In genomic region chrX:8154374-8154836, ce11 we compare ENCODE assay signal across 2 worm cellular contexts.
TF ChIP-seq lines count a peak whose summit lies in the region.

No protein-coding gene starts in this region.

TF ChIP-seq in whole organism, L4 larva, 104 proteins besides CTCF, POLR2A, EP300 and RAD21 (continued from another document):
- TF ChIP-seq hlh-30 (tag; optimal IDR thresholded peaks at IDR 0.05; lab: Kevin White, UChicago; ENCODE audit: insufficient read depth) (peak; percentile 86), T26A8.4 (GFP tag; IDR thresholded peaks at IDR 0.05; lab: Robert Waterston, UW) (peak; percentile 72; the same call in 1 of the 2 replicates), D1046.2 (GFP tag; IDR thresholded peaks at IDR 0.05; lab: Robert Waterston, UW) (0 out of 2 replicates have a peak, but pooled peaks have one; percentile 4), duxl-1 (tag; optimal IDR thresholded peaks at IDR 0.05; lab: Kevin White, UChicago; ENCODE audit: poor library complexity) (peak; percentile 34), dve-1 (tag; optimal IDR thresholded peaks at IDR 0.05; lab: Kevin White, UChicago; ENCODE audit: insufficient read depth) (peak; percentile 39)

TF ChIP-seq in whole organism, young adult, 124 proteins besides CTCF, POLR2A, EP300 and RAD21 (continued from another document):
- TF ChIP-seq attf-5 (GFP tag; optimal IDR thresholded peaks at IDR 0.05; lab: Kevin White, UChicago), result peak; percentile 19
- peak; percentile 86 for TF ChIP-seq tbp1 (GFP tag; optimal IDR thresholded peaks at IDR 0.05; lab: Kevin White, UChicago)
- peak; percentile 53 for TF ChIP-seq hmg-1.2 (GFP tag; IDR thresholded peaks at IDR 0.05; lab: Robert Waterston, UW)
- peak; percentile 52 for TF ChIP-seq ZK185.1 (tag; optimal IDR thresholded peaks at IDR 0.05; lab: Kevin White, UChicago; ENCODE audit: poor library complexity, severe bottlenecking)
TF ChIP-seq in whole organism, young adult: peak in this region for 37; not testable (repeated sequence) for 87.
